Worm (Caenorhabditis elegans) whole organism, L4 larva: Measurements from ENCODE around the gene Y47D7A.13.
A peak's percentile ranks its signal among the peaks of the same experiment; 100 is the strongest.

Experiments used
- F26F4.8 ChIP-seq: fragments of 200-800 bp; sonication (Bioruptor generic); conservative IDR thresholded peaks from 2 replicates; pipeline ENCODE4 v1.3.6; 2022; ENCODE audit warnings: missing genetic modification characterization, missing compliant biosample characterization
- F37D6.2 ChIP-seq: sonication (generic microtip); optimal IDR thresholded peaks from 2 replicates; lab custom pipeline; 2016; ENCODE audit warnings: mild to moderate bottlenecking, missing genetic modification characterization, missing compliant biosample characterization
- F44E2.7 ChIP-seq: fragments of 200-800 bp; sonication (Bioruptor generic); IDR thresholded peaks from 2 replicates; pipeline ENCODE4 v2.1.2; 2022; ENCODE audit warnings: missing genetic modification characterization, missing compliant biosample characterization
- T20F7.1 ChIP-seq: fragments of 200-800 bp; sonication (Bioruptor generic); optimal IDR thresholded peaks from 2 replicates; lab custom pipeline; 2018; ENCODE audit warnings: mild to moderate bottlenecking, missing genetic modification characterization, missing compliant biosample characterization
- T26A8.4 ChIP-seq: fragments of 200-800 bp; sonication (Bioruptor generic); IDR thresholded peaks from 2 replicates; pipeline ENCODE4 v1.3.6; 2022; ENCODE audit warnings: missing genetic modification characterization, missing compliant biosample characterization
- Y5F2A.4 ChIP-seq: fragments of 200-800 bp; sonication (Bioruptor generic); optimal IDR thresholded peaks from 2 replicates; lab custom pipeline; 2018; ENCODE audit warnings: mild to moderate bottlenecking, missing genetic modification characterization, missing compliant biosample characterization
- ZK546.5 ChIP-seq, 2 experiments: sonication (generic microtip); optimal IDR thresholded peaks; 2 replicates each; lab custom pipeline; 2017; ENCODE audit warnings: missing biosample characterization in 2 of 2, missing genetic modification characterization in 2 of 2
- aha-1 ChIP-seq: fragments of 150-350 bp; peaks from one replicate; lab custom pipeline; 2014; ENCODE audit warnings: missing biosample characterization, missing genetic modification characterization
- aly-2 ChIP-seq: sonication (generic microtip); optimal IDR thresholded peaks from 2 replicates; lab custom pipeline; 2018; ENCODE audit warnings: missing biosample characterization, missing genetic modification characterization
- ceh-20 ChIP-seq: fragments of 200-800 bp; sonication (Bioruptor generic); IDR thresholded peaks from 2 replicates; pipeline ENCODE4 v1.3.6; 2022; ENCODE audit warnings: missing genetic modification reagents, missing genetic modification characterization, missing compliant biosample characterization
- ceh-32 ChIP-seq: sonication (generic microtip); optimal IDR thresholded peaks from 2 replicates; lab custom pipeline; 2016; ENCODE audit warnings: mild to moderate bottlenecking, missing genetic modification characterization, missing compliant biosample characterization; ENCODE audit not compliant: poor library complexity
- ces-1 ChIP-seq: fragments of 150-350 bp; sonication (generic microtip); optimal IDR thresholded peaks from 4 replicates; lab custom pipeline; 2014; ENCODE audit warnings: missing biosample characterization, missing genetic modification reagents, missing genetic modification characterization
- dmd-6 ChIP-seq: fragments of 200-800 bp; sonication (Bioruptor generic); IDR thresholded peaks from 2 replicates; pipeline ENCODE4 v1.3.6; 2022; ENCODE audit warnings: missing genetic modification reagents, missing genetic modification characterization, missing compliant biosample characterization
- dpl-1 ChIP-seq: fragments of 150-350 bp; optimal IDR thresholded peaks from 2 replicates; lab custom pipeline; 2014; ENCODE audit warnings: missing biosample characterization, missing genetic modification reagents, missing genetic modification characterization
- egl-27 ChIP-seq: sonication (generic microtip); optimal IDR thresholded peaks from 3 replicates; lab custom pipeline; 2017; ENCODE audit warnings: missing biosample characterization, missing genetic modification reagents, missing genetic modification characterization
- egl-43 ChIP-seq: fragments of 200-800 bp; sonication (Bioruptor generic); IDR thresholded peaks from 2 replicates; pipeline ENCODE4 v1.3.6; 2022; ENCODE audit warnings: missing genetic modification reagents, missing genetic modification characterization, missing compliant biosample characterization
- hmg-1.1 ChIP-seq: fragments of 200-800 bp; sonication (Bioruptor generic); IDR thresholded peaks from 2 replicates; pipeline ENCODE4 v1.3.6; 2022; ENCODE audit warnings: missing genetic modification reagents, missing genetic modification characterization, missing compliant biosample characterization
- lin-1 ChIP-seq: fragments of 200-800 bp; sonication (Bioruptor generic); IDR thresholded peaks from 2 replicates; pipeline ENCODE4 v1.3.6; 2022; ENCODE audit warnings: missing genetic modification reagents, missing genetic modification characterization, missing compliant biosample characterization
- lin-13 ChIP-seq: fragments of 150-350 bp; optimal IDR thresholded peaks from 2 replicates; lab custom pipeline; 2014; ENCODE audit warnings: missing biosample characterization, missing genetic modification reagents, missing genetic modification characterization
- lin-15B ChIP-seq: fragments of 150-350 bp; sonication (generic microtip); optimal IDR thresholded peaks from 3 replicates; lab custom pipeline; 2014; ENCODE audit warnings: missing biosample characterization, missing genetic modification characterization
- madf-5 ChIP-seq, 2 experiments: fragments of 200-800 bp; sonication (Bioruptor generic); IDR thresholded peaks; 2 replicates each; pipeline ENCODE4 v1.3.6; 2022; ENCODE audit warnings: missing compliant biosample characterization in 2 of 2, missing genetic modification characterization in 2 of 2
- madf-9 ChIP-seq: fragments of 200-800 bp; sonication (Bioruptor generic); conservative IDR thresholded peaks from 2 replicates; pipeline ENCODE4 v1.3.6; 2022; ENCODE audit warnings: missing genetic modification reagents, missing genetic modification characterization, missing compliant biosample characterization
- mdt-29 ChIP-seq: fragments of 200-800 bp; sonication (Bioruptor generic); IDR thresholded peaks from 2 replicates; pipeline ENCODE4 v1.3.6; 2022; ENCODE audit warnings: missing genetic modification reagents, missing genetic modification characterization, missing compliant biosample characterization
- mxl-3 ChIP-seq: fragments of 200-800 bp; sonication (Bioruptor generic); optimal IDR thresholded peaks from 2 replicates; lab custom pipeline; 2018; ENCODE audit warnings: mild to moderate bottlenecking, missing genetic modification characterization, missing compliant biosample characterization
- nhr-28 ChIP-seq: fragments of 150-350 bp; optimal IDR thresholded peaks from 2 replicates; lab custom pipeline; 2014; ENCODE audit warnings: missing biosample characterization, missing genetic modification characterization
- nhr-42 ChIP-seq: fragments of 200-800 bp; sonication (Bioruptor generic); IDR thresholded peaks from 2 replicates; pipeline ENCODE4 v1.3.6; 2022; ENCODE audit warnings: missing genetic modification characterization, missing compliant biosample characterization
- nhr-6 ChIP-seq: fragments of 150-350 bp; optimal IDR thresholded peaks from 2 replicates; lab custom pipeline; 2014; ENCODE audit warnings: missing biosample characterization, missing genetic modification characterization
- nhr-76 ChIP-seq: fragments of 150-350 bp; optimal IDR thresholded peaks from 2 replicates; lab custom pipeline; 2014; ENCODE audit warnings: missing biosample characterization, missing genetic modification characterization
- pha-4 ChIP-seq, 2 experiments: fragments of 150-350 bp in 1 of 2; fragments of 200-800 bp in 1 of 2; sonication (Bioruptor generic) in 1 of 2; IDR thresholded peaks in 1 of 2; optimal IDR thresholded peaks in 1 of 2; 2 replicates each; pipeline versions ENCODE4 v1.3.6 to Lab custom; 2014 to 2022; ENCODE audit warnings: missing genetic modification characterization in 2 of 2, missing genetic modification reagents in 2 of 2, missing biosample characterization in 1 of 2, missing compliant biosample characterization in 1 of 2
- php-3 ChIP-seq: fragments of 200-800 bp; sonication (Bioruptor generic); IDR thresholded peaks from 2 replicates; pipeline ENCODE4 v1.3.6; 2022; ENCODE audit warnings: missing genetic modification reagents, missing genetic modification characterization, missing compliant biosample characterization
- pqm-1 ChIP-seq: sonication (generic microtip); optimal IDR thresholded peaks from 2 replicates; lab custom pipeline; 2017; ENCODE audit warnings: missing biosample characterization, missing genetic modification characterization
- rbr-2 ChIP-seq: sonication (generic microtip); optimal IDR thresholded peaks from 2 replicates; lab custom pipeline; 2016; ENCODE audit warnings: missing genotype, missing genetic modification characterization, missing compliant biosample characterization
- set-16 ChIP-seq: fragments of 200-800 bp; sonication (Bioruptor generic); IDR thresholded peaks from 2 replicates; pipeline ENCODE4 v1.3.6; 2022; ENCODE audit warnings: missing genetic modification reagents, missing genetic modification characterization, missing compliant biosample characterization
- skn-1 ChIP-seq: fragments of 150-350 bp; optimal IDR thresholded peaks from 2 replicates; lab custom pipeline; 2014; ENCODE audit warnings: missing biosample characterization, missing genetic modification characterization
- snpc-1.2 ChIP-seq: fragments of 200-800 bp; sonication (Bioruptor generic); IDR thresholded peaks from 2 replicates; pipeline ENCODE4 v1.3.6; 2022; ENCODE audit warnings: missing genetic modification reagents, missing genetic modification characterization, missing compliant biosample characterization
- snpc-4 ChIP-seq: fragments of 150-350 bp; optimal IDR thresholded peaks from 2 replicates; lab custom pipeline; 2014; ENCODE audit warnings: missing biosample characterization, missing genetic modification characterization
- spr-1 ChIP-seq: sonication (generic microtip); optimal IDR thresholded peaks from 2 replicates; lab custom pipeline; 2016; ENCODE audit warnings: mild to moderate bottlenecking, missing genetic modification characterization, missing compliant biosample characterization
- tra-1 ChIP-seq: fragments of 200-800 bp; sonication (Bioruptor generic); IDR thresholded peaks from 2 replicates; pipeline ENCODE4 v1.3.6; 2022; ENCODE audit warnings: missing genetic modification reagents, missing genetic modification characterization, missing compliant biosample characterization
- zfp-3 ChIP-seq: fragments of 200-800 bp; sonication (Bioruptor generic); conservative IDR thresholded peaks from 2 replicates; pipeline ENCODE4 v1.3.6; 2022; ENCODE audit warnings: missing genetic modification reagents, missing genetic modification characterization, missing compliant biosample characterization
- ztf-7 ChIP-seq: fragments of 150-350 bp; optimal IDR thresholded peaks from 2 replicates; lab custom pipeline; 2014; ENCODE audit warnings: missing biosample characterization, missing genetic modification characterization

Gene Y47D7A.13

ce11 chrV:4398884-4399283 is 36.8 kb downstream of the Y47D7A.13 start:
- TF ChIP-seq set-16 (GFP tag; lab: Robert Waterston, UW) (peak; percentile 61; the same call in 1 of the 2 replicates), skn-1 (tag; lab: Kevin White, UChicago) (no peak)

DNA sequence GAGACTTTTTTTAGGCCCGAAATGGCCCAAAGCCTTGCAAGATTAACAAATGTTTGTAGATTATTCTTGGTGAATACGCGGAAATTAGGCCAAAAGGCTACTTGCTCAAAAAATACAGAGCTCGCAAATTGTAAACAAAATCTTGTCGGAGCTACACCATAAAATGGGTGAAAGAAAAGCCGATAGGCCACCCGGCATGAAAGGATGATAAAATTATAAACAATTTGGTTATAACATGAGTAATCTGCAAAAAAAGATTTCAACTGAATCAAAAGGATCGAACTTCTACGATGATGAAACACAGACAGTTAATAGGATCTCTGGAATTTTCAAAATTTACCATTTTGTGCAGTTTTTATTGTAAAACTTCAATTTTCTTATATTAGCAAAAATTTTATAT is 37.6 kb downstream of the Y47D7A.13 start:
- no peak for TF ChIP-seq nhr-76 (tag; lab: Kevin White, UChicago)
- peak; percentile 93 for TF ChIP-seq aha-1 (tag; lab: Kevin White, UChicago)
- TF ChIP-seq skn-1 (tag; lab: Kevin White, UChicago) = no peak

DNA sequence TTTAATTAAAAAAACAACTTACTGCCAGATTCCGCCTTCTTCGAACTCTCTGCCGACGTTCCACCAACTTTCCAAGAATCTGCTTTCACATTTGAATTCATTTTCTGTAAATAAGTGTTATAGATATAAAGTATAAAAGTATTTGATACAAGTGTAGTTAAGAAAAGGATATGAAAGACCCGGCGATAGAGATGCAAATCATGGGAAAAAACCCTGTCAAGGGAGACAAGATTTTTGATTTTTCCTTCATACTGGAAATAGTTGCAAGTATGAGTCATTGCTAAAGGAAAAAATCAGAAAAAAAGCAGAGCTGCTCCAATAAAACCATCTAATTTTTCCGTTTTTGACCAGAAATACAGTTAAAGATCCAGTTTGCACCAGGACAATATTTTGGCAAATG is 39.5 kb downstream of the Y47D7A.13 start, which contains the start of gene F13A2.3:
Gene F13A2.3 (minus strand): TSS at position 101 of the 400 bp plus-strand sequence.
- TF ChIP-seq dpl-1 (GFP tag; lab: Kevin White, UChicago) (no peak), snpc-1.2 (no peak), ces-1 (no peak), snpc-4 (no peak), pha-4 (GFP tag; IDR thresholded peaks at IDR 0.05; lab: Robert Waterston, UW) (no peak), pha-4 (tag; optimal IDR thresholded peaks at IDR 0.05; lab: Kevin White, UChicago) (no peak), tra-1 (GFP tag; lab: Robert Waterston, UW) (no peak), aly-2 (tag; lab: Kevin White, UChicago) (no peak), Y5F2A.4 (GFP tag; lab: Kevin White, UChicago) (no peak), lin-13 (GFP tag; lab: Kevin White, UChicago) (no peak), hmg-1.1 (no peak), F37D6.2 (tag; lab: Kevin White, UChicago) (no peak), nhr-6 (tag; lab: Kevin White, UChicago) (no peak), madf-5 (GFP tag; IDR thresholded peaks at IDR 0.05; lab: Robert Waterston, UW) (no peak), madf-9 (no peak), lin-15B (tag; lab: Kevin White, UChicago) (no peak)

ce11 chrV:4387916-4388315 is 47.8 kb downstream of the Y47D7A.13 start:
- no peak for TF ChIP-seq F44E2.7 (GFP tag; lab: Robert Waterston, UW)
- TF ChIP-seq ceh-20 (GFP tag; lab: Robert Waterston, UW) = no peak
- TF ChIP-seq egl-43 (GFP tag; lab: Robert Waterston, UW) = no peak
- no peak for TF ChIP-seq php-3 (GFP tag; lab: Robert Waterston, UW)
- no peak for TF ChIP-seq mdt-29 (GFP tag; lab: Robert Waterston, UW)
- no peak for TF ChIP-seq nhr-42
- TF ChIP-seq F26F4.8 (GFP tag; lab: Robert Waterston, UW) = no peak
- no peak for TF ChIP-seq snpc-1.2
- TF ChIP-seq T26A8.4 = no peak
- no peak for TF ChIP-seq Y5F2A.4 (GFP tag; lab: Kevin White, UChicago)
- no peak for TF ChIP-seq nhr-28
- no peak for TF ChIP-seq rbr-2 (tag; lab: Kevin White, UChicago)
- TF ChIP-seq spr-1 = no peak
- TF ChIP-seq, all 104 proteins: peak for 0

- TF ChIP-seq zfp-3 (GFP tag; lab: Robert Waterston, UW) (no peak), madf-9 (no peak), aly-2 (tag; lab: Kevin White, UChicago) (no peak), dmd-6 (GFP tag; lab: Robert Waterston, UW) (no peak), egl-27 (no peak), ztf-7 (tag; lab: Kevin White, UChicago) (no peak), pqm-1 (tag; lab: Kevin White, UChicago) (no peak), ZK546.5 (tag; optimal IDR thresholded peaks at IDR 0.05; lab: Kevin White, UChicago) (no peak), mxl-3 (GFP tag; lab: Kevin White, UChicago) (no peak), pha-4 (GFP tag; IDR thresholded peaks at IDR 0.05; lab: Robert Waterston, UW) (no peak), pha-4 (tag; optimal IDR thresholded peaks at IDR 0.05; lab: Kevin White, UChicago) (no peak), lin-1 (GFP tag; lab: Robert Waterston, UW) (no peak), ceh-32 (tag; lab: Kevin White, UChicago) (no peak), aha-1 (tag; lab: Kevin White, UChicago) (no peak), nhr-76 (tag; lab: Kevin White, UChicago) (no peak), T20F7.1 (no peak)
Measured at ce11 chrV:4387402-4387801, 48.3 kb downstream of the Y47D7A.13 start, which contains the start of gene F13A2.9. F13A2.9 (minus strand) TSS chrV:4387502.
